Fruit fly (Drosophila melanogaster) whole organism, pupa: ENCODE measurements around the gene CG14006.

ENCODE experiments used
- CG12605 ChIP-seq: fragments of 200-800 bp; sonication (Bioruptor generic); IDR thresholded peaks from 2 replicates; pipeline ENCODE4 v1.3.6; 2022; ENCODE audit warnings: missing biosample characterization, missing genetic modification characterization
- CG14655 ChIP-seq: fragments of 200-800 bp; sonication (Bioruptor generic); optimal IDR thresholded peaks from 3 replicates; lab custom pipeline; 2017; ENCODE audit warnings: mild to moderate bottlenecking, missing biosample characterization, missing genetic modification reagents, missing genetic modification characterization
- CG15710 ChIP-seq: fragments of 200-800 bp; sonication (Bioruptor generic); optimal IDR thresholded peaks from 2 replicates; lab custom pipeline; 2018; ENCODE audit warnings: missing biosample characterization, mild to moderate bottlenecking, missing genetic modification characterization, moderate library complexity
- CG32121 ChIP-seq: fragments of 200-800 bp; sonication (Bioruptor generic); IDR thresholded peaks from 2 replicates; pipeline ENCODE4 v1.3.6; 2022; ENCODE audit warnings: missing biosample characterization, missing genetic modification characterization
- CG34367 ChIP-seq: fragments of 200-800 bp; sonication (Bioruptor generic); optimal IDR thresholded peaks from 2 replicates; lab custom pipeline; 2018; ENCODE audit warnings: missing biosample characterization, mild to moderate bottlenecking, missing genetic modification characterization
- CG8159 ChIP-seq: fragments of 200-800 bp; sonication (Bioruptor generic); optimal IDR thresholded peaks from 3 replicates; lab custom pipeline; 2018; ENCODE audit warnings: missing biosample characterization, mild to moderate bottlenecking, missing genetic modification characterization, moderate library complexity
- CG9948 ChIP-seq: fragments of 200-800 bp; sonication (Bioruptor generic); optimal IDR thresholded peaks from 2 replicates; lab custom pipeline; 2018; ENCODE audit warnings: missing biosample characterization, mild to moderate bottlenecking, missing genetic modification characterization, moderate library complexity
- D1 ChIP-seq: fragments of 200-800 bp; sonication (Bioruptor generic); optimal IDR thresholded peaks from 2 replicates; lab custom pipeline; 2018; ENCODE audit warnings: missing biosample characterization, mild to moderate bottlenecking, missing genetic modification characterization, moderate library complexity
- EcR ChIP-seq: fragments of 200-800 bp; sonication (Bioruptor generic); optimal IDR thresholded peaks from 3 replicates; lab custom pipeline; 2019; ENCODE audit warnings: missing biosample characterization, missing genetic modification characterization, mild to moderate bottlenecking, moderate library complexity, missing genetic modification reagents
- Pif1A ChIP-seq: fragments of 200-800 bp; sonication (Bioruptor generic); optimal IDR thresholded peaks from 3 replicates; lab custom pipeline; 2016; ENCODE audit warnings: missing biosample characterization, missing genetic modification characterization
- Pif1B ChIP-seq: fragments of 200-800 bp; sonication (Bioruptor generic); optimal IDR thresholded peaks from 3 replicates; lab custom pipeline; 2016; ENCODE audit warnings: missing biosample characterization, missing genetic modification characterization
- Snoo ChIP-seq: fragments of 200-800 bp; sonication (Bioruptor generic); optimal IDR thresholded peaks from 3 replicates; lab custom pipeline; 2017; ENCODE audit warnings: missing biosample characterization, mild to moderate bottlenecking, missing genetic modification characterization, inconsistent platforms
- fd96Ca ChIP-seq: fragments of 200-800 bp; sonication (Bioruptor generic); IDR thresholded peaks from 3 replicates; pipeline ENCODE4 v1.3.6; 2022; ENCODE audit warnings: missing biosample characterization, missing genetic modification characterization
- rn ChIP-seq: fragments of 200-800 bp; sonication (Bioruptor generic); IDR thresholded peaks from 2 replicates; pipeline ENCODE4 v1.3.6; 2022; ENCODE audit warnings: missing biosample characterization, missing genetic modification characterization

DNA sequence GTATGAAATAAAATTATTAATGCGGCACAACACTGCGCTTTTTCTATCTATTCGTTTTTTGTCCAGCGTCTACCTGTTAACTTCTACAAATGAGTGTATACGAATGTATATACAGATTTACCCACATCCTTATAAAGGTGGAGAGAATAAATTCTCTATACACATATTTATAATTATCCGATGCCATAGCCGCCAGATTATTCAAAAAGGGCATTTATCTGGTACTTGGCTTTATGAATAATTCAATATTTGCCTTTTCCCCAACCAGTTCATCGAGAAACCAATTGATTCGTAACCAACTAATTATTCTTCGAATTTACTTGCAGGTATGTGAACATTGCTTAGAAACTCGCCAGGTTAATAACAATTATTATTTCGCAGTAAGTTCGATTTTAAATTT is 12.5 kb upstream of the CG14006 start, which contains the start of gene CG11147:
- TF ChIP-seq CG15710 (tag; lab: Kevin White, UChicago) (no peak), Snoo (no peak), rn (GFP tag; lab: Robert Waterston, UW) (no peak), Pif1A (no peak), CG32121 (GFP tag; lab: Robert Waterston, UW) (no peak), Pif1B (GFP tag; lab: Kevin White, UChicago) (no peak), CG8159 (no peak), CG14655 (GFP tag; lab: Kevin White, UChicago) (no peak), EcR (GFP tag; lab: Kevin White, UChicago) (no peak), fd96Ca (GFP tag; lab: Robert Waterston, UW) (no peak), CG34367 (no peak), CG12605 (GFP tag; lab: Robert Waterston, UW) (no peak), CG9948 (tag; lab: Kevin White, UChicago) (no peak), D1 (no peak)
